Fruit fly (Drosophila melanogaster): ENCODE results near the gene CG5282.

CG5282 gene

DNA sequence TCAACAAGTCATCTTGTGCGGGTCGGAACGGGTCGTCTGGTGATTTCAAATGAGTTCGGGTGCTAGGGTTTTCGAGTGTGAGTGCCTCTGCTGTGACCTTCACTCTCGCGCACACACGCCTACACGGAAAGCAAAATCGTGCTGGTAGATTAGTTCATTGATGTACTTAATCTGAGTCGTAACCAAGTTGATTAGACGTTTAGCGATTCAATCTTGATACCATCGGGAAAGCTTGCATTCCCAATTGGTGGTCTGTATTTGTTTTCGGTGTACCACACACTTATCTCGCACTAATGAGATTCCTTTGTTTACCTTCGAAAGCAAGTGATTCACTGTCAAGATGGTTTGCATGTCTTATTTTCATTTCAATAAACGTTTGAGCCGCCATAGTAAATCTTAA is 36.9 kb downstream of the CG5282 start:
- TF ChIP-seq CG8478 (optimal IDR thresholded peaks at IDR 0.05) (no peak), usp (GFP tag; optimal IDR thresholded peaks at IDR 0.05) (no peak), pan (optimal IDR thresholded peaks at IDR 0.05) (no peak), EcR (GFP tag; optimal IDR thresholded peaks at IDR 0.05) (no peak), psq (optimal IDR thresholded peaks at IDR 0.05) (no peak), Dll (optimal IDR thresholded peaks at IDR 0.05) (no peak)

DNA sequence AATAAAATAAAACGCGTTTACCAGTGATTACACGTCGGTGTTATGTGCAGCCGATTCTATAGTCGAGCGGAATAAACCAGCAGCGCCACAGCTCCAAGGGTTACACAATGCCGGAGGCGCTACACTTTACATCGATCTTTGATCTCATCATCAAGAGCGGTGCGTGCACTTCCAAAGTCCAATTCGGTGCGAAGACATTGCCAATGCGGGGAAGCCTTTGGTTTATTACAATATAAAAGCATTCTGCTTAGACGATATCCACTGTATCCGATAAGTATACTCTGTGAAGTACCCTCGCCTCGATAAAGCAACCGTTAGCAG is 38.1 kb downstream of the CG5282 start:
- TF ChIP-seq usp (GFP tag; optimal IDR thresholded peaks at IDR 0.05), result no peak
- TF ChIP-seq EcR (GFP tag; optimal IDR thresholded peaks at IDR 0.05), result no peak
- no peak for TF ChIP-seq Dll (optimal IDR thresholded peaks at IDR 0.05)
- TF ChIP-seq pan (optimal IDR thresholded peaks at IDR 0.05), result no peak
- no peak for TF ChIP-seq psq (optimal IDR thresholded peaks at IDR 0.05)
- TF ChIP-seq CG8478 (optimal IDR thresholded peaks at IDR 0.05), result no peak

DNA sequence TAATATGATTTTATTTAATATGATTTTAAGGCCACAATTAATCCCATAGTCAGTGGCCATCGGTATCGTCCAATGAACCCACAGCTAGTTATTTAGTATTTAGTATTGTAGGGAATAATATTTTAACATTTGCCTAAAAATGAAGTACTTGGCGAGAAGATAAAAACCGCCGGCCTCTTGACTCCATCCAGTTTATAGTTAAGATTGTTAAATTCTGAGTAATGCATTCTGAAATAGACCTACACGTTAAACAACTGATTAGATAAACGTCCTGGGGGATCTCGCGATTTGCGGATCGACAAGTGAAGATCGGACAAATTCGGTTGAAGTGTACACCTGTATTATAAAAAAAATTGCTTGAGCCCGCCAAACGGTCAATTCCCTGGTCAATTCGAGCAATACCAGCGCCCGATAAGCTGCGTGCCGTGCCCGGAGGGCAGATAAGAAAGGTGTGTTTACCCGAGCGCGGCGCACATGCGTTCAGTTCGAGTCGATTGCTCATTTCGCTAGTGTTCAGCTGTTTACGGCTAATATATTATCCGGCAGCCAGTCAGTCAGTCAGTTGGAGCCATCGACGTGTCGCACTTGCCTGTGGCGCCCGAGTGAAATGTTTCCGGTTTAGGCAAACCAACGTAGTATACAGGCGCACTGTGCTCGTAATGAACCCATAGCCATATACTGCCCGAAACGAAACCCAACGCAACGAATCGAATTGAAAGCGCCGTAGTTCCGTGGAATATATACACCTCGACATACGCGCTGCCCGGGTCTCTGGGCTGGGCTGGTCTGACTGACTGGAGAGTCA is 38.6 kb downstream of the CG5282 start:
- TF ChIP-seq CG8478 (optimal IDR thresholded peaks at IDR 0.05) (no peak), pan (optimal IDR thresholded peaks at IDR 0.05) (no peak), EcR (GFP tag; optimal IDR thresholded peaks at IDR 0.05) (no peak), usp (GFP tag; optimal IDR thresholded peaks at IDR 0.05) (no peak), Dll (optimal IDR thresholded peaks at IDR 0.05) (no peak), psq (optimal IDR thresholded peaks at IDR 0.05) (no peak)

DNA sequence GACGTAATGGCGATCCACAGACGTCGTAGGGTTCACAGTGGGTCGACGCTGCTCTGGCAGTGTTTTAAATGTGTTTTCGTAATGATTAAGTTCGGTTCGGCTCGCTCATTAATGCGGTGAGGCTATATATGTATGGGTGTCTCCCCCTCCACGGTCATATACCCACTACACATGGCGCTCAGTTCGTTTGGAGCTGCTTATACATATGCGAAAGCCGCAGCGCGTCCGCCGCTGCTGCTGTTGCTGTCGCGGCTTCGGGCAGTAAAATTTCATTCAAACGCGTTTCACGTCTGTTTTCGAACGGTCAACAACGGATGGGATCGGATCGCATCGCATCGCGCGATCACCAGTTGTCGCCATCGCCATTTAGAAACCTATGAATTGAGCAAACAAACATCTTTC is 39.9 kb downstream of the CG5282 start:
- TF ChIP-seq CG8478 (optimal IDR thresholded peaks at IDR 0.05) (no peak), pan (optimal IDR thresholded peaks at IDR 0.05) (no peak), psq (optimal IDR thresholded peaks at IDR 0.05) (no peak), usp (GFP tag; optimal IDR thresholded peaks at IDR 0.05) (no peak), Dll (optimal IDR thresholded peaks at IDR 0.05) (no peak), EcR (GFP tag; optimal IDR thresholded peaks at IDR 0.05) (no peak)

DNA sequence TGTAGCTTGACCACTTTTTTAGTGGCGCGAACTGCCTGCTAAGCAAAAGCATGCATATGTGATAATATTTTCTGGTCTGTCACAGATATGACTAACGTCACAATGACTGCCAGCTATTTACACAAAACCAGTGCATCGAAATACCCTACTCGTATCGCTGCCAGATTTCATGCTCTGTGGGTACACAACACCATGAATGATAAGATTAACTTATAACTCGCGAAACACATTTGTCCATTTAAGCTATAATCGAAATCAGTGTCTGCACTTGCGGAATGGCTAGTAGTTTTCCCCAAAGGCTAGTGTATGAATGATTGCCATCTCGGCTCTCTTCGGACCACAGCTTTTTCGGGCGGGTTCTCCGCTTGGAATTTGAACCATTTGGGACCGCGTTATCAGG is 40.5 kb downstream of the CG5282 start:
- TF ChIP-seq usp (GFP tag; optimal IDR thresholded peaks at IDR 0.05), result no peak
- no peak for TF ChIP-seq CG8478 (optimal IDR thresholded peaks at IDR 0.05)
- no peak for TF ChIP-seq Dll (optimal IDR thresholded peaks at IDR 0.05)
- no peak for TF ChIP-seq psq (optimal IDR thresholded peaks at IDR 0.05)
- TF ChIP-seq EcR (GFP tag; optimal IDR thresholded peaks at IDR 0.05), result no peak
- no peak for TF ChIP-seq pan (optimal IDR thresholded peaks at IDR 0.05)

DNA sequence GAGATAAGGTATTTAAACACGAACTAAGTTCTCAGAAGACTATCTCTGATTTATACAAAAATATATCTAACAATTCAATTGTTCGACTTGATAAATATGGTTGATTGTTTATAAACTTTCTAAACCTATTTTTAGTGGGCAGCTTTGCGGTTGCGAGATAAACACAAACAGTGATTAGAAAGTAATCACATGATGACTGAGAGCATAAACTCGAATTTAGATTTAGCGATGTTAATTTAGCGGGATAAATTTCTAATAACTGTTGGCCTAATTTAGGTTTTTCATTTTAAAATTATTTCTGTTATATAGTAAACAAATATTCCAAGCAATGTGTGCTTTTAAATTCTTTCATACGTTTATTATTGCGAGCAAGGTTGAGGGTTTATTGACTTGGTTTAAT is 40.9 kb downstream of the CG5282 start:
- TF ChIP-seq EcR (GFP tag; optimal IDR thresholded peaks at IDR 0.05), result no peak
- TF ChIP-seq CG8478 (optimal IDR thresholded peaks at IDR 0.05), result no peak
- no peak for TF ChIP-seq Dll (optimal IDR thresholded peaks at IDR 0.05)
- no peak for TF ChIP-seq psq (optimal IDR thresholded peaks at IDR 0.05)

DNA sequence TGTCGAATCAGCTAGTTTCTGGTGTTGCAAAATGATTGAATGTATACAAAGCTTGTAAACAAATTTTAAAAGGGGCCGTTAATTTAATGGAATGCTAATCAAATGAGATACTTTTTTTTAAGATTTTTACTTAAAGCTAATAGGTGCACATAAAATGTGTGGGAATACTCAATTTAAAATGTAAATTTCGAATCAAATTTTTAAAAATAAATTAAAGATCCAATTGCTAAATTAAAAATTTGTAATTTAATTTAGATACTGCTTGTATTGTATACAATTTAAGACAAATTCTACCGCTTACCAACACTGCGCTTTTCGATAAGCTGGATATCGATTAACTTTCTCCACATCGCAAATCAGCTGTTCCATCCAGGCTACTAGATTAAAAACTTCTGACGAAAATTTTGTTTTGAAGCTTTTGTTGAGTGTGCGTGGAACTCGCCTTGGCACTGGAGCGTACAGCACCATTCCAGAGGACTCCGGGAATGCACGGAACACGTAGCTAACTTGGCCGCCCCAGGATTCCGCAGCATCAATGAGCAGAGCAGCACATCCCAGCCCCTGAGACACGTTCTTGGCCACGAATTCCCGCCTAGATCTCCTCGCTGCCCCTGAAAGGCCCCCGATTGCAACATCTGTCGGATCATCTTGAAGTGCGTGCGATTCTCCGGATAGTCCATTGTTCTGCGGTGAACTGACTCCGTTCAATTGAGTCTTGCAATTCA is 41.6 kb downstream of the CG5282 start, which contains the start of the genes CG5498 and fbl:
TSS of gene CG5498 (minus strand) at position 24 of the 725 bp plus-strand sequence.
TSS of gene fbl (plus strand) at position 344 of the 725 bp plus-strand sequence.
- TF ChIP-seq psq (optimal IDR thresholded peaks at IDR 0.05) (no peak), CG8478 (optimal IDR thresholded peaks at IDR 0.05) (no peak), usp (GFP tag; optimal IDR thresholded peaks at IDR 0.05) (no peak), Dll (optimal IDR thresholded peaks at IDR 0.05) (no peak), pan (optimal IDR thresholded peaks at IDR 0.05) (no peak), EcR (GFP tag; optimal IDR thresholded peaks at IDR 0.05) (no peak)

DNA sequence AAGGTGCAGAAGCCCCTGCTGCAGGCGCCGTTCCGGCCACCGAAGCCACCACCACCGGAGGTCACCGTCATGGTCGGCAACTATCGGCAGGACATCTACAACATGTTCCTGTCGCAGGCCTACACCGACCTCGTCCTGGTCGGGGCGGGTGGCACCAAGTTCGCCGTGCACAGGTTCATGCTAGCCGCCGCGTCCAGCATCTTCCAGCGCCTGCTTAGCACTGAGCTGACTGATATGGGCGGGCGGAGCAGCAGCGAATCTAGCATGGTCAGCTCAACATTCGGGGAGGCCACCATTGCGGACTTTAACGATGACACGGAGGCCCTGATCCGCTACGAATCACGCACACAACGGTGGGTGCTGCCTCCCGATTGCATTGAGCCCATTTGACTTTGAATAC is 46.4 kb downstream of the CG5282 start:
- TF ChIP-seq usp (GFP tag; optimal IDR thresholded peaks at IDR 0.05) (no peak), EcR (GFP tag; optimal IDR thresholded peaks at IDR 0.05) (no peak), psq (optimal IDR thresholded peaks at IDR 0.05) (no peak), CG8478 (optimal IDR thresholded peaks at IDR 0.05) (no peak), Dll (optimal IDR thresholded peaks at IDR 0.05) (no peak)

DNA sequence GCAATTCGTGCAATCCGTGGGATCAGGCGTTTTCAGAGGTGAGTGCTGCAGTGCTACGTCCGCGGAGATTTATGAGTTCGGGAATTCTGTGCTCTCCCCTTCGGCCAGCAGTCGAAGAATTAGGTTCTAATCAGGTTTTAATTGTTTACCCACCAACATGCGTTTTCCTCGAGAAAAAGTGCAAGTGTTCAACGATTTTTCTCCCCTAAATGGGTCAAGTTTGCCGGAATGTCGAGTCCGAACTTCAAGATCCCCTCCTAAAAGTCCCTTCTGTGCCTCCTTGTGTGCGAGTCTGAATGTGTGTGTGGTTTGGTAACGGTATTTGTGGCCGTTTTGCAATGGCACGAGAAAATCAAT is 49.3 kb downstream of the CG5282 start:
- TF ChIP-seq Dll (optimal IDR thresholded peaks at IDR 0.05) (no peak), EcR (GFP tag; optimal IDR thresholded peaks at IDR 0.05) (no peak)

DNA sequence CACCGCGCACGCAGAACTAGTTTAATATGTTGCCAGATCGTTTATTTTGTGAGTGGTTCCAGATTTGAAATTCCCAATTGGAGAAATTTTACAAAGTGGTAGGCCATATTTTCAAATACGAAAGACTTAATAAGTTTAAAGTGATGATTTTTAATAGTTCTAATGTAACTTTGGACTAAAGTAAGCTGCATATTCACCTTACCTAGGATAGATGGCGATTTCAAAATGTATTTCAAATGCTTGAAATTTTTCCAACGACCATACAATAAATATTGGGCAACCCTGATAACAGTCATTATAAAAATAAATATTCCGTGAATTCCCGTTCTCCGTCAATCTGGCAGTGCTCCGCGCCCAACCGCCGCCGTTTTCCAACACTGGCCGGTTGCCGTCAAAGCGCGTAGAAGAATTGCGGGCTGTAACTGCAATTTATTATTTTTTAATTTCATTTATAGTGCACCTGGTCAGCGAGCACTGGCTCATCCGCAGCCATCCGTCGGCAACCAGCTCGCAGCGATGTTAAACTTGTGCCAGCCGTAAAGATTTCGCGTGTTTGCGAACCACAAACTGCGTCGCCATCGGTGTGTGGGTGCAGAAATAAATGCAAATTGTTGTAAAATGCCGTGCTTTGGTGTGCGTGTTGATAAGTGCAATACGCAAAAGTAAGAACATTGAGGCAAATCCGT is 49.9 kb downstream of the CG5282 start, which contains the start of the genes Ide and RhoBTB:
TSS of gene Ide (minus strand) at position 19 of the 686 bp plus-strand sequence.
TSS of gene RhoBTB (plus strand) at position 365 of the 686 bp plus-strand sequence.
- TF ChIP-seq usp (GFP tag; optimal IDR thresholded peaks at IDR 0.05) (no peak), EcR (GFP tag; optimal IDR thresholded peaks at IDR 0.05) (no peak), pan (optimal IDR thresholded peaks at IDR 0.05) (no peak), Dll (optimal IDR thresholded peaks at IDR 0.05) (no peak), psq (optimal IDR thresholded peaks at IDR 0.05) (no peak), CG8478 (optimal IDR thresholded peaks at IDR 0.05) (no peak)

DNA sequence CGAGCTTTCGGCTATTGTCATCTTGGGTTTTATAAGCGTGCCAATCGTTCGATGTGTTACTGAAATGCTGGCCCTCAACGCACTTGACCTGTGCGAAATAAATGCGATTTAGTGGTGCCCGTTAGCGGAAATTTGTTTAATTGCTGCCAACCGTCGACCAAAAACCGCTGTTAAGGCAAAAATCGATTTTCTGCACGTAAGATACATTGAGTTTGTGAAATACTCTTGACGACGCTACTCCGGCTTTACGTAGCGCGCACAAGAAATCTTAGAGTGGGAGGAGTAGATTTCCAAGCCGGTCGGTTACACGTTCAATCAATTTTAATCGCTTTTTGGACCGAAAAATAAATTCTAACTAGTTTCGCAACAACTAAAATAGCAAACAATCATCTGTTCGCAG is 50.4 kb downstream of the CG5282 start:
- no peak for TF ChIP-seq psq (optimal IDR thresholded peaks at IDR 0.05)
- TF ChIP-seq EcR (GFP tag; optimal IDR thresholded peaks at IDR 0.05), result no peak
- TF ChIP-seq usp (GFP tag; optimal IDR thresholded peaks at IDR 0.05), result no peak
- TF ChIP-seq pan (optimal IDR thresholded peaks at IDR 0.05), result no peak
- no peak for TF ChIP-seq CG8478 (optimal IDR thresholded peaks at IDR 0.05)
- TF ChIP-seq Dll (optimal IDR thresholded peaks at IDR 0.05), result no peak
